Fruit fly (Drosophila melanogaster) whole organism, prepupa: Measurements from ENCODE around the gene Hakai.

Experiments
- Blimp-1 ChIP-seq: fragments of 200-800 bp; sonication (Bioruptor generic); optimal IDR thresholded peaks from 3 replicates; lab custom pipeline; 2017; ENCODE audit warnings: missing biosample characterization, missing genetic modification characterization, mild to moderate bottlenecking, moderate library complexity, missing genetic modification reagents
- CG10631 ChIP-seq: fragments of 200-800 bp; sonication (Bioruptor generic); optimal IDR thresholded peaks from 2 replicates; lab custom pipeline; 2016; ENCODE audit warnings: missing biosample characterization, missing genetic modification characterization
- CG11294 ChIP-seq: fragments of 200-800 bp; sonication (Bioruptor generic); IDR thresholded peaks from 2 replicates; pipeline ENCODE4 v1.3.6; 2022; ENCODE audit warnings: missing biosample characterization, missing genetic modification characterization
- CG11902 ChIP-seq: fragments of 200-800 bp; sonication (Bioruptor generic); optimal IDR thresholded peaks from 3 replicates; lab custom pipeline; 2016; ENCODE audit warnings: missing biosample characterization, missing genetic modification characterization
- CG15336 ChIP-seq: fragments of 200-800 bp; sonication (Bioruptor generic); IDR thresholded peaks from 2 replicates; pipeline ENCODE4 v1.3.6; 2022; ENCODE audit warnings: missing biosample characterization, missing genetic modification characterization
- CG34406 ChIP-seq: fragments of 200-800 bp; sonication (Bioruptor generic); optimal IDR thresholded peaks from 3 replicates; lab custom pipeline; 2016; ENCODE audit warnings: missing biosample characterization, missing genetic modification characterization
- CG4318 ChIP-seq: fragments of 200-800 bp; sonication (Bioruptor generic); optimal IDR thresholded peaks from 3 replicates; lab custom pipeline; 2017; ENCODE audit warnings: missing biosample characterization, mild to moderate bottlenecking, missing genetic modification characterization
- CG6276 ChIP-seq: fragments of 200-800 bp; sonication (Bioruptor generic); optimal IDR thresholded peaks from 2 replicates; lab custom pipeline; 2017; ENCODE audit warnings: missing biosample characterization, mild to moderate bottlenecking, missing genetic modification characterization
- CG6792 ChIP-seq: fragments of 200-800 bp; sonication (Bioruptor generic); optimal IDR thresholded peaks from 3 replicates; lab custom pipeline; 2016; ENCODE audit warnings: missing biosample characterization, missing genetic modification characterization
- CG6808 ChIP-seq: fragments of 200-800 bp; sonication (Bioruptor generic); optimal IDR thresholded peaks from 3 replicates; lab custom pipeline; 2017; ENCODE audit warnings: missing biosample characterization, missing genetic modification characterization, mild to moderate bottlenecking, moderate library complexity, missing genetic modification reagents
- CG8119 ChIP-seq: fragments of 200-800 bp; sonication (Bioruptor generic); IDR thresholded peaks from 3 replicates; pipeline ENCODE4 v1.3.6; 2022; ENCODE audit warnings: missing biosample characterization, missing genetic modification characterization
- CG8319 ChIP-seq: fragments of 200-800 bp; sonication (Bioruptor generic); optimal IDR thresholded peaks from 3 replicates; lab custom pipeline; 2016; ENCODE audit warnings: missing biosample characterization, missing genetic modification characterization
- CG9139 ChIP-seq: fragments of 200-800 bp; sonication (Bioruptor generic); optimal IDR thresholded peaks from 3 replicates; lab custom pipeline; 2017; ENCODE audit warnings: missing biosample characterization, mild to moderate bottlenecking, missing genetic modification characterization
- Eip75B ChIP-seq: fragments of 200-800 bp; sonication (Bioruptor generic); optimal IDR thresholded peaks from 3 replicates; lab custom pipeline; 2016; ENCODE audit warnings: missing biosample characterization, missing genetic modification characterization
- Eip78C ChIP-seq: fragments of 200-800 bp; sonication (Bioruptor generic); peaks from one replicate; lab custom pipeline; 2016; ENCODE audit warnings: missing biosample characterization, missing genetic modification characterization
- Eip93F ChIP-seq: fragments of 200-800 bp; sonication (Bioruptor generic); optimal IDR thresholded peaks from 2 replicates; lab custom pipeline; 2016; ENCODE audit warnings: missing biosample characterization, mild to moderate bottlenecking, missing genetic modification characterization
- Ets96B ChIP-seq: fragments of 200-800 bp; optimal IDR thresholded peaks from 2 replicates; lab custom pipeline; 2019; ENCODE audit warnings: missing biosample characterization, mild to moderate bottlenecking, missing genetic modification characterization, moderate library complexity
- Hr38 ChIP-seq: sonication (Bioruptor generic); optimal IDR thresholded peaks from 2 replicates; lab custom pipeline; 2016; ENCODE audit warnings: missing biosample characterization, missing genetic modification characterization
- Hr39 ChIP-seq: fragments of 200-800 bp; sonication (Bioruptor generic); optimal IDR thresholded peaks from 2 replicates; lab custom pipeline; 2016; ENCODE audit warnings: missing biosample characterization, missing genetic modification characterization
- Hr4 ChIP-seq: fragments of 200-800 bp; sonication (Bioruptor generic); optimal IDR thresholded peaks from 3 replicates; lab custom pipeline; 2016; ENCODE audit warnings: missing biosample characterization, missing genetic modification characterization
- OdsH ChIP-seq: fragments of 200-800 bp; sonication (Bioruptor generic); optimal IDR thresholded peaks from 3 replicates; lab custom pipeline; 2016; ENCODE audit warnings: missing biosample characterization, missing genetic modification characterization
- Smox ChIP-seq: fragments of 200-800 bp; sonication (Bioruptor generic); optimal IDR thresholded peaks from 3 replicates; lab custom pipeline; 2016; ENCODE audit warnings: missing biosample characterization, missing genetic modification characterization
- Sox14 ChIP-seq: fragments of 200-800 bp; sonication (Bioruptor generic); optimal IDR thresholded peaks from 3 replicates; lab custom pipeline; 2016; ENCODE audit warnings: missing biosample characterization, missing genetic modification characterization
- Sox15 ChIP-seq: fragments of 200-800 bp; sonication (Bioruptor generic); optimal IDR thresholded peaks from 3 replicates; lab custom pipeline; 2016; ENCODE audit warnings: missing biosample characterization, missing genetic modification characterization
- esn ChIP-seq: fragments of 200-800 bp; sonication (Bioruptor generic); optimal IDR thresholded peaks from 2 replicates; lab custom pipeline; 2016; ENCODE audit warnings: missing biosample characterization, mild to moderate bottlenecking, missing genetic modification characterization, moderate library complexity
- fd59A ChIP-seq: fragments of 200-800 bp; sonication (Bioruptor generic); optimal IDR thresholded peaks from 2 replicates; lab custom pipeline; 2017; ENCODE audit warnings: missing biosample characterization, mild to moderate bottlenecking, missing genetic modification characterization, missing genetic modification reagents
- fd85E ChIP-seq: fragments of 200-800 bp; sonication (Bioruptor generic); optimal IDR thresholded peaks from 3 replicates; lab custom pipeline; 2016; ENCODE audit warnings: missing biosample characterization, missing genetic modification characterization
- fkh ChIP-seq: fragments of 200-800 bp; sonication (Bioruptor generic); optimal IDR thresholded peaks from 3 replicates; lab custom pipeline; 2017; ENCODE audit warnings: missing biosample characterization, mild to moderate bottlenecking, missing genetic modification characterization, moderate library complexity
- spab ChIP-seq: fragments of 200-800 bp; sonication (Bioruptor generic); optimal IDR thresholded peaks from 2 replicates; lab custom pipeline; 2017; ENCODE audit warnings: missing biosample characterization, mild to moderate bottlenecking, missing genetic modification characterization, missing genetic modification reagents
- ss ChIP-seq, 2 experiments: fragments of 200-800 bp; sonication (Bioruptor generic); optimal IDR thresholded peaks; 2 replicates in 1 of 2; 3 replicates in 1 of 2; lab custom pipeline; 2017 to 2018; ENCODE audit warnings: mild to moderate bottlenecking in 2 of 2, missing biosample characterization in 2 of 2, missing genetic modification characterization in 2 of 2, moderate library complexity in 1 of 2
- vri ChIP-seq: fragments of 200-800 bp; sonication (Bioruptor generic); optimal IDR thresholded peaks from 3 replicates; lab custom pipeline; 2016; ENCODE audit warnings: missing biosample characterization, mild to moderate bottlenecking, missing genetic modification characterization

Hakai gene

DNA sequence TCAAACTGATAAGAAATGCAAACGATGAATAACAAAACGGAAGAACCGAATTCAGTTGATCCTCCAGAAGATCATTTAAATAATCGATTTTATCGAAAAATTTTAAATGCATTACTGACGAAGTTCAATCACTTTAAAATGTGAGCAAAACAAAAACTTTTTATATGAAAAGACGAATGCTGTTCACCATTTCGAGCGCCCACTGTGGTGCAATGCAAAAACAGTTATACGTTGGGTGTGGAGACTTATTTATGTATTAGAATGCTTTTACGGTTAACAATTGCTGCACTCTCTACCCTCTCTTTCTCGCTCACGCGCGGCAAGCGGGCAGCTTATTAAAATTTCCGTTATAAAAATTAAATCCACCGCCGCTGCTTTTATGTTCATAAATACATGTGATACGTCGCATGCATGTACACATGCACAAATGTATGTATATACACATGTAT lies 11.4 kb downstream of the Hakai start (continued):
- TF ChIP-seq fd85E (GFP tag; lab: Kevin White, UChicago) (no peak), CG11294 (GFP tag; lab: Robert Waterston, UW) (no peak), Hr38 (GFP tag; lab: Kevin White, UChicago) (no peak), fkh (GFP tag; lab: Kevin White, UChicago) (no peak), Hr39 (GFP tag; lab: Kevin White, UChicago) (peak; percentile 44), Eip75B (GFP tag; lab: Kevin White, UChicago) (no peak), CG11902 (GFP tag; lab: Kevin White, UChicago) (no peak), Eip93F (GFP tag; lab: Kevin White, UChicago) (peak; percentile 37), Eip78C (GFP tag; lab: Kevin White, UChicago) (peak; percentile 83), CG8319 (GFP tag; lab: Kevin White, UChicago) (no peak), CG10631 (peak; percentile 33), CG15336 (GFP tag; lab: Robert Waterston, UW) (peak; percentile 27; the same call in 1 of the 2 replicates), ss (GFP tag; optimal IDR thresholded peaks at IDR 0.05; lab: Kevin White, UChicago) (no peak)

dm6 chr2L:19567305-19567898 lies 14.9 kb downstream of the Hakai start:
- peak; percentile 25 for TF ChIP-seq Eip78C (GFP tag; lab: Kevin White, UChicago)
- no peak for TF ChIP-seq CG6792 (GFP tag; lab: Kevin White, UChicago)
- no peak for TF ChIP-seq CG6276 (GFP tag; lab: Kevin White, UChicago)
- no peak for TF ChIP-seq OdsH (GFP tag; lab: Kevin White, UChicago)
- TF ChIP-seq fd59A (GFP tag; lab: Kevin White, UChicago), result no peak
- no peak for TF ChIP-seq Sox15 (GFP tag; lab: Kevin White, UChicago)
- no peak for TF ChIP-seq Ets96B (tag; lab: Kevin White, UChicago)
- TF ChIP-seq CG10631, result no peak
- peak; percentile 7 for TF ChIP-seq vri (GFP tag; lab: Kevin White, UChicago)
- TF ChIP-seq spab (GFP tag; lab: Kevin White, UChicago), result no peak
- no peak for TF ChIP-seq esn (GFP tag; lab: Kevin White, UChicago)
- no peak for TF ChIP-seq CG4318 (GFP tag; lab: Kevin White, UChicago)
- TF ChIP-seq Sox14 (GFP tag; lab: Kevin White, UChicago), result no peak
- TF ChIP-seq Blimp-1 (GFP tag; lab: Kevin White, UChicago), result no peak
- no peak for TF ChIP-seq CG6808 (GFP tag; lab: Kevin White, UChicago)

- TF ChIP-seq spab (GFP tag; lab: Kevin White, UChicago), result no peak
- TF ChIP-seq CG6276 (GFP tag; lab: Kevin White, UChicago), result no peak
- TF ChIP-seq fkh (GFP tag; lab: Kevin White, UChicago), result peak; percentile 40
- TF ChIP-seq CG10631, result no peak
- no peak for TF ChIP-seq CG9139
- TF ChIP-seq Eip75B (GFP tag; lab: Kevin White, UChicago), result no peak
- no peak for TF ChIP-seq Sox14 (GFP tag; lab: Kevin White, UChicago)
- no peak for TF ChIP-seq Smox (GFP tag; lab: Kevin White, UChicago)
- no peak for TF ChIP-seq CG34406 (GFP tag; lab: Kevin White, UChicago)
- no peak for TF ChIP-seq Blimp-1 (GFP tag; lab: Kevin White, UChicago)
- no peak for TF ChIP-seq CG15336 (GFP tag; lab: Robert Waterston, UW)
- peak; percentile 38 for TF ChIP-seq Eip78C (GFP tag; lab: Kevin White, UChicago)
- no peak for TF ChIP-seq CG8119 (GFP tag; lab: Robert Waterston, UW)
- TF ChIP-seq Hr4, result no peak
- TF ChIP-seq CG6792 (GFP tag; lab: Kevin White, UChicago), result no peak
- TF ChIP-seq CG11294 (GFP tag; lab: Robert Waterston, UW), result no peak
Measured at dm6 chr2L:19565233-19565898, 16.9 kb downstream of the Hakai start, which contains the start of gene CG13077. CG13077 (plus strand) TSS chr2L:19565863.
